Worm (Caenorhabditis elegans) whole organism, late embryonic: ENCODE results near the gene T28D6.6.

ENCODE experiments used
- C08G9.2 ChIP-seq: sonication (generic microtip); optimal IDR thresholded peaks from 2 replicates; lab custom pipeline; 2016; ENCODE audit warnings: mild to moderate bottlenecking, missing genetic modification characterization, moderate library complexity, missing compliant biosample characterization
- C38D4.7 ChIP-seq: fragments of 200-800 bp; sonication (Bioruptor generic); optimal IDR thresholded peaks from 2 replicates; lab custom pipeline; 2018; ENCODE audit warnings: mild to moderate bottlenecking, missing genetic modification characterization, moderate library complexity, missing compliant biosample characterization
- K02D7.2 ChIP-seq: sonication (generic microtip); optimal IDR thresholded peaks from 2 replicates; lab custom pipeline; 2017; ENCODE audit warnings: mild to moderate bottlenecking, missing genetic modification characterization, missing compliant biosample characterization
- K09A11.1 ChIP-seq: sonication (generic microtip); optimal IDR thresholded peaks from 2 replicates; lab custom pipeline; 2017; ENCODE audit warnings: antibody characterized with exemption, mild to moderate bottlenecking, missing genetic modification characterization, missing compliant biosample characterization; ENCODE audit not compliant: insufficient read depth
- ceh-14 ChIP-seq: sonication (generic microtip); optimal IDR thresholded peaks from 2 replicates; lab custom pipeline; 2016; ENCODE audit warnings: missing genotype, missing genetic modification characterization, missing compliant biosample characterization
- ceh-18 ChIP-seq: sonication (generic microtip); optimal IDR thresholded peaks from 2 replicates; lab custom pipeline; 2016; ENCODE audit warnings: missing genetic modification characterization, missing compliant biosample characterization
- ceh-2 ChIP-seq: sonication (generic microtip); optimal IDR thresholded peaks from 2 replicates; lab custom pipeline; 2016; ENCODE audit warnings: missing genotype, missing genetic modification characterization, missing compliant biosample characterization
- ceh-30 ChIP-seq: fragments of 150-350 bp; optimal IDR thresholded peaks from 2 replicates; lab custom pipeline; 2014; ENCODE audit warnings: missing biosample characterization, missing genetic modification characterization
- ceh-31 ChIP-seq: sonication (generic microtip); optimal IDR thresholded peaks from 2 replicates; lab custom pipeline; 2016; ENCODE audit warnings: missing genetic modification characterization, missing compliant biosample characterization
- ceh-34 ChIP-seq: sonication (generic microtip); optimal IDR thresholded peaks from 2 replicates; lab custom pipeline; 2016; ENCODE audit warnings: mild to moderate bottlenecking, missing genetic modification characterization, missing compliant biosample characterization
- ceh-45 ChIP-seq: fragments of 200-800 bp; sonication (Bioruptor generic); IDR thresholded peaks from 2 replicates; pipeline ENCODE4 v1.3.6; 2022; ENCODE audit warnings: missing genetic modification reagents, missing genetic modification characterization, missing compliant biosample characterization
- ceh-48 ChIP-seq: sonication (generic microtip); optimal IDR thresholded peaks from 2 replicates; lab custom pipeline; 2016; ENCODE audit warnings: missing genetic modification characterization, inconsistent platforms, missing compliant biosample characterization
- elt-2 ChIP-seq: sonication (generic microtip); optimal IDR thresholded peaks from 2 replicates; lab custom pipeline; 2016; ENCODE audit warnings: missing genetic modification reagents, missing genetic modification characterization, missing compliant biosample characterization
- elt-4 ChIP-seq: sonication (generic microtip); optimal IDR thresholded peaks from 2 replicates; lab custom pipeline; 2016; ENCODE audit warnings: missing genetic modification characterization, missing compliant biosample characterization
- hlh-8 ChIP-seq: sonication (generic microtip); optimal IDR thresholded peaks from 2 replicates; lab custom pipeline; 2016; ENCODE audit warnings: missing genotype, missing genetic modification characterization, missing compliant biosample characterization
- lim-6 ChIP-seq: sonication (generic microtip); optimal IDR thresholded peaks from 2 replicates; lab custom pipeline; 2016; ENCODE audit warnings: missing genetic modification characterization, missing compliant biosample characterization
- lin-11 ChIP-seq: fragments of 200-800 bp; sonication (Bioruptor generic); optimal IDR thresholded peaks from 2 replicates; lab custom pipeline; 2018; ENCODE audit warnings: mild to moderate bottlenecking, missing genetic modification characterization, missing compliant biosample characterization
- nfya-1 ChIP-seq: sonication (generic microtip); optimal IDR thresholded peaks from 2 replicates; lab custom pipeline; 2017; ENCODE audit warnings: missing genetic modification characterization, mild to moderate bottlenecking, missing compliant biosample characterization, antibody characterized with exemption, moderate library complexity
- odd-2 ChIP-seq: sonication (generic microtip); optimal IDR thresholded peaks from 2 replicates; lab custom pipeline; 2017; ENCODE audit warnings: antibody characterized with exemption, mild to moderate bottlenecking, missing genetic modification characterization, missing compliant biosample characterization
- pat-9 ChIP-seq: fragments of 200-800 bp; sonication (Bioruptor generic); optimal IDR thresholded peaks from 2 replicates; lab custom pipeline; 2018; ENCODE audit warnings: mild to moderate bottlenecking, missing genetic modification characterization, moderate library complexity, missing compliant biosample characterization
- ref-2 ChIP-seq: sonication (generic microtip); optimal IDR thresholded peaks from 2 replicates; lab custom pipeline; 2016; ENCODE audit warnings: missing genetic modification characterization, missing compliant biosample characterization
- rnt-1 ChIP-seq: sonication (generic microtip); optimal IDR thresholded peaks from 2 replicates; lab custom pipeline; 2016; ENCODE audit warnings: missing genetic modification characterization, missing compliant biosample characterization
- sox-2 ChIP-seq: fragments of 200-800 bp; sonication (Bioruptor generic); IDR thresholded peaks from 2 replicates; pipeline ENCODE4 v1.3.6; 2022; ENCODE audit warnings: missing genetic modification reagents, missing genetic modification characterization, missing compliant biosample characterization
- sox-4 ChIP-seq: sonication (generic microtip); optimal IDR thresholded peaks from 2 replicates; lab custom pipeline; 2017; ENCODE audit warnings: mild to moderate bottlenecking, missing genetic modification characterization, inconsistent platforms, missing compliant biosample characterization
- syd-9 ChIP-seq: sonication (generic microtip); optimal IDR thresholded peaks from 2 replicates; lab custom pipeline; 2016; ENCODE audit warnings: mild to moderate bottlenecking, missing genetic modification characterization, moderate library complexity, missing compliant biosample characterization
- tbx-7 ChIP-seq: sonication (generic microtip); optimal IDR thresholded peaks from 2 replicates; lab custom pipeline; 2016; ENCODE audit warnings: missing genotype, missing genetic modification characterization, missing compliant biosample characterization
- unc-3 ChIP-seq, 2 experiments: fragments of 200-800 bp in 1 of 2; sonication (Bioruptor generic) in 1 of 2; sonication (generic microtip) in 1 of 2; conservative IDR thresholded peaks in 1 of 2; optimal IDR thresholded peaks in 1 of 2; 2 replicates each; pipeline versions ENCODE4 v1.3.6 to Lab custom; 2016 to 2022; ENCODE audit warnings: missing compliant biosample characterization in 2 of 2, missing genetic modification characterization in 2 of 2, missing genetic modification reagents in 1 of 2
- unc-42 ChIP-seq: sonication (generic microtip); optimal IDR thresholded peaks from 2 replicates; lab custom pipeline; 2016; ENCODE audit warnings: missing genotype, missing genetic modification characterization, missing compliant biosample characterization
- unc-86 ChIP-seq: sonication (generic microtip); optimal IDR thresholded peaks from 2 replicates; lab custom pipeline; 2016; ENCODE audit warnings: missing genetic modification characterization, missing compliant biosample characterization

T28D6.6 gene

DNA sequence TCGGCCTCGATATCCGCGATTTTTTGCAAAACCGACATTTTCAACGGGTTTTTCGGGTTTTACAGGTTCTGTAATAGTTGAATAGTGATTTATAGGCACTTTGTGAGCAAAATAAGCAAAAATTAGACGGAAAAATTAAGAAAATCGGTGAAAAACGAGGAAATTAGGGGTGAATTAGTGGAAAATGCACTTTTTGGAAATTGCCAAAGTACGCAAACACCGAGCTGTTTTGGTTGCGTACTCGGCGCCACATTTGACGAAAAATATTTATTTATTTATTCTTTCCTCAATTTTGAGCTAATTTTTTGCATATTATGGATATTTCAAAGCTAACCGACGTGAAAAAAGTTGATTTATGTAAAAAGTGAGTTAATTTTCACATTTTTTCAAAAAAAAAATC, at the start of gene T28D6.6, which contains the start of gene pen-2:
Gene T28D6.6, minus strand, starts transcription at position 68 of the 400 bp plus-strand sequence.
Gene pen-2, plus strand, starts transcription at position 282 of the 400 bp plus-strand sequence.
- TF ChIP-seq unc-42 (peak; percentile 46), elt-4 (no peak)

DNA sequence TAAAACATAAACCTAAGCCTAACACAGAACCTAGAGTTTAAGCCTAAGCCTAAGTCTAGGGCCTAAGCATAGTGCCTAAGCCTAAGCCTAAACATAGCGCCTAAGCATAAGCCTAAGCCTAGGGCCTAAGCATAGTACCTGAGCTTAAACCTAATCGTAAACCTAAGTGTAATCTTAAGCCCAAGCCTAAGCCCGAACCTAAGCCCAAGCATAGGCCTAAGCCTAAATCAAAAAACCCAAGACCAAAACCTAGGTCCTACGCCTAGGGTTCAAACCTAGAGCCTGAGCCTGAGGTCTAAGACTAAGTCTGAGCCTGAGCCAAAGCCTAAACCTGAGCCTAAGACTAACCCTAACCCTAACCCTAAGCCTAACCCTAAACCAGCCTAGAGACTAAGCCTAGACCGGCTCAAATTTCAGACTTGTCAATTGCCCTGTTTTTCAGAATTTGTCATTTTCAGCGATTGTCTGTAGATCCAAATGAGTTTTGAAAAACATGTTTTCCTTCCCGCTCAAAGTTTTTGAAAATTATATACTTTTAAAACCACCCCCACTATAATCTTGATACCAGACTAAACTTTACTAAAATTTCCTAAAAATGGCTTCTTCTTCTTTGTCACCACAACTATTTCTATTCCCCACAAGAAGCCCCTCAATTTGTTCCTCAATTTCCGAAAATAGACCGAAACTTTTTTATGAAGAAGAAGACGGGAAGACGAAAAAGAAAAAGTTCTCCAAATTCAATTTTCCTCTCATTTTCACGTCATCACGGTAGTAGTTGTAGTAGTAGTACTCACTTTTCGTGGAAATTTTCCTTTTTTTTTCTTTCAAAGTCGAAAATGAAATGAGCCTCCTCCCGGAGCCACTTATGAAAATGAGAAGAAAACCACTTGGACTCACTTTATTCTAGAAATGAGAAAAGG, 49.0 kb upstream of the T28D6.6 start:
- TF ChIP-seq unc-42 (peak; percentile 67), ref-2 (tag; lab: Kevin White, UChicago) (no peak)

DNA sequence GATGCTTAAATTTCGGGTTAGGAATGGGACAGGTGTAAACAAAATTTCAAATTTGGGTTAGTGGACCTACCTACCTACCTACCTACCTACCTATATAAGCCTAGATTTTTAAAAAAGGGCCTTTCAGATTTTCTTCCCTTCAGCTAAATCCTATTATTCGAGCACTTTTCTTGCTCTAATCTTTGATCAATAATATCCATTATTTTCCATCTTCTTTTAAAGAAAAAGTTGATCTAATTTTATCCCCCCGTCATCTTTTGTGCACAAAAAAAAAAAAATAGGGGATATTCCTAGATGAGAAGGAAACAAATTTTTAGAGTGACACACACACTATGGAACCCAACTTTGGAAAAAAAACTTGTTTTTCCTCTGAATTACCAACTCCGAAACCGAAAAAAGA, 47.9 kb upstream of the T28D6.6 start:
- no peak for TF ChIP-seq sox-2 (GFP tag; lab: Robert Waterston, UW)
- TF ChIP-seq unc-42 = peak; percentile 59

DNA sequence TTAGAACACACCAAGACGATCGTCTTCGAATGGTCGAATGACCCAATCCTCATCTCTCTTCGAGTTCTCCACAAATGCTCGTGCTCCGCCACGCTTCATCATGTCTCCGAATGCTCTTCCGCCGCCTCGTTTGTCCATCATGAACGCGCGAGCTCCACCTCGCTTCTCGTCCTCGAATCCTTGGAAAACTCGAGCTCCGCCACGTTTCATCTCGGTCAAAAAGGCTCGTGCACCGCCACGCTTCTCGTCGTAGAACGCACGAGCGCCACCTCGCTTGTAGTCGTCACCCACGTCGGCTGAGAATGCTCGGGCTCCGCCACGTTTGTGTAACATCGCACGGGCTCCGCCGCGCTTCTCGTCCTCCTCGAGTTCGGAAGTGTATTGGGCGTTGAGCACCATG, 46.5 kb upstream of the T28D6.6 start:
- TF ChIP-seq ceh-30 (tag; lab: Kevin White, UChicago) (no peak), ceh-34 (no peak), ceh-18 (tag; lab: Kevin White, UChicago) (no peak), elt-4 (no peak), ceh-14 (no peak), syd-9 (no peak), rnt-1 (tag; lab: Kevin White, UChicago) (no peak), unc-86 (tag; lab: Kevin White, UChicago) (no peak), sox-4 (tag; lab: Kevin White, UChicago) (no peak), tbx-7 (no peak), C38D4.7 (GFP tag; lab: Kevin White, UChicago) (no peak), unc-3 (GFP tag; conservative IDR thresholded peaks at IDR 0.05; lab: Robert Waterston, UW) (no peak), unc-3 (tag; optimal IDR thresholded peaks at IDR 0.05; lab: Kevin White, UChicago) (no peak), K02D7.2 (no peak)

DNA sequence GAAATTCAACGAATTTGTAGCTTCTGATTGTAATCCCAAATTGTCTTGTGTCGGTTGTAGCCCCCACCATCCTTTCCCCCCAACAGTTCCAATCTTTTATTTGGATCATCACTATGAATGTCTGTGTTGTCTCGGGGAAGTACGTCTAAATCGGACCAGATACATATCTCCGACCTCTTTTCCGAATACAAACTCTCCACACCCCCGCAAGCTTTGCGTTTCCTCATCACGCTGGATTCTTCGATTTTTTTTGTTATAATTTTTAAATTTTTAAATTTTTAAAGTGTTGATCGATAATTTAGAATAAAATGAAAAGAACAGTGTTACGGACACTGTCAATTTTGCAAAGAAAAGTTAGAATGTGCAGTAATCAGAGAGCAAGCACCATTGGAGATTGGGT, 39.0 kb upstream of the T28D6.6 start, which contains the start of gene subs-4:
Gene subs-4, plus strand, starts transcription at position 301 of the 400 bp plus-strand sequence.
- no peak for TF ChIP-seq lin-11 (tag; lab: Kevin White, UChicago)
- no peak for TF ChIP-seq ceh-14
- TF ChIP-seq ceh-18 (tag; lab: Kevin White, UChicago) = no peak
- TF ChIP-seq ceh-2 = no peak
- no peak for TF ChIP-seq elt-2 (tag; lab: Kevin White, UChicago)
- no peak for TF ChIP-seq lim-6 (tag; lab: Kevin White, UChicago)
- no peak for TF ChIP-seq ceh-31
- TF ChIP-seq ceh-45 (GFP tag; lab: Robert Waterston, UW) = no peak
- TF ChIP-seq unc-42 = no peak
- no peak for TF ChIP-seq K09A11.1 (tag; lab: Kevin White, UChicago)
- no peak for TF ChIP-seq ceh-30 (tag; lab: Kevin White, UChicago)
- TF ChIP-seq odd-2 = no peak
- TF ChIP-seq C08G9.2 (tag; lab: Kevin White, UChicago) = no peak
- TF ChIP-seq ceh-48 (tag; lab: Kevin White, UChicago) = no peak

- TF ChIP-seq pat-9 (tag; lab: Kevin White, UChicago) (peak; percentile 13), hlh-8 (tag; lab: Kevin White, UChicago) (no peak), rnt-1 (tag; lab: Kevin White, UChicago) (peak; percentile 30), nfya-1 (tag; lab: Kevin White, UChicago) (peak; percentile 14)
- TF ChIP-seq, all 69 proteins: peak for 3
Observed at ce11 chrIII:11380555-11380954, 37.6 kb upstream of the T28D6.6 start.
